Fruit fly (Drosophila melanogaster): ENCODE results near the gene Ddx56.

Ddx56 gene

DNA sequence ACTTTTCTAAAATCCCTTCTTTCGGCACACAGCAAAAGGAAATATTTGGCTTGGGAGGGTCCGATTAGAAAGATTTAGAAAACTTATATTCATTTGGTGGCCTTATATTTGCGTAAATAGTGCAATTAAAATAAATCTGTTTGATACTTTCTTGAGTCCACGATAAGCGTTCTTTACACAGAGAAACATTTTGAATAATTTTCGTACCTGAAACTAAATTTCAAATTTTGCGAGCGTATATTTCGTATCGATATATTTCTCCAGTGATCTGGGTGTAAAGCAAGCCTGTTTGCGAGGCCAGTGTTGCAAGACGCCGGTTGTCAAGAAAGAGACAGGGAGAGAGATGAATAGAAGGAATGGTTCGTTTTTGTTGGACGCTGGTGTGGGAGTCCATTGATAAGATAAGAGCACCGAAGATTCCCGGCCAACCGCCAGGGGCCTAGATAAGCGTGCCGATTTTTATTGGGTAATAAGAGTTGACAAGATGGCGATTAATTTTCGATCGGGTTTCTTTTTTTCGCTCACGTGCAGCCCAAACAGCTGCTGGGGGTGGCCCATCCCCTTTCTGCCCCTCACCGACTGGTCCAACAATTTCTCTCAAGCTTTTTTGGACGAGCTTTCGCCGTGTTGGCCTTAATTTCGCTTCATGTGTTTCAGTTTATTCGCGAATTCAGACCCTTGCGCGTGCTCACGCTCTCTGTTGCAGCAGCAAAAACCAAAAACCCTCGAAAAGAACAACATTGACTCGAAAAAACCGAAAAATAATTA is 13.9 kb downstream of the Ddx56 start, which contains the start of gene slgA (continued):
- TF ChIP-seq CG8290 (GFP tag; optimal IDR thresholded peaks at IDR 0.05) (peak; percentile 61), CG8290 (tag; optimal IDR thresholded peaks at IDR 0.05) (peak; percentile 18 to 83), Ets97D (GFP tag; optimal IDR thresholded peaks at IDR 0.05) (peak; percentile 84), dm (GFP tag; optimal IDR thresholded peaks at IDR 0.05) (peak; percentile 52), CG3726 (GFP tag; IDR thresholded peaks at IDR 0.05) (no peak), CG11504 (tag; optimal IDR thresholded peaks at IDR 0.05) (peak; percentile 13), CG6683 (GFP tag; optimal IDR thresholded peaks at IDR 0.05) (no peak), Opbp (GFP tag; IDR thresholded peaks at IDR 0.05; ENCODE audit: partially characterized antibody) (peak; percentile 71), corto (GFP tag; optimal IDR thresholded peaks at IDR 0.05) (no peak), amos (GFP tag; IDR thresholded peaks at IDR 0.05; ENCODE audit: partially characterized antibody) (peak; percentile 71), fd64A (GFP tag; optimal IDR thresholded peaks at IDR 0.05) (no peak), Eip74EF (GFP tag; optimal IDR thresholded peaks at IDR 0.05) (no peak), CG6254 (GFP tag; optimal IDR thresholded peaks at IDR 0.05) (no peak), Xrp1 (GFP tag; IDR thresholded peaks at IDR 0.05) (no peak), Hr51 (GFP tag; optimal IDR thresholded peaks at IDR 0.05) (peak in 1 of 2 experiments; percentile 64), CG32532 (GFP tag; IDR thresholded peaks at IDR 0.05) (peak; percentile 22; the same call in 1 of the 2 replicates), gsb (GFP tag; IDR thresholded peaks at IDR 0.05) (peak; percentile 26; the same call in 1 of the 2 replicates), CG8944 (GFP tag; optimal IDR thresholded peaks at IDR 0.05) (peak; percentile 34), Ets65A (GFP tag) (peak; percentile 85), CG14860 (GFP tag; IDR thresholded peaks at IDR 0.05; ENCODE audit: partially characterized antibody) (peak; percentile 50; the same call in 1 of the 3 replicates), CG4328 (GFP tag; optimal IDR thresholded peaks at IDR 0.05) (no peak), knrl (GFP tag; IDR thresholded peaks at IDR 0.05; ENCODE audit: partially characterized antibody) (peak; percentile 70; the same call in 2 of the 3 replicates), Side (GFP tag; optimal IDR thresholded peaks at IDR 0.05) (peak; percentile 8), CG2129 (GFP tag; IDR thresholded peaks at IDR 0.05; ENCODE audit: partially characterized antibody) (peak; percentile 33; the same call in 1 of the 2 replicates), CG13624 (GFP tag; optimal IDR thresholded peaks at IDR 0.05) (peak; percentile 59), CrebB (tag; optimal IDR thresholded peaks at IDR 0.05) (no peak), chn (GFP tag; optimal IDR thresholded peaks at IDR 0.05) (peak; percentile 18), Dp (GFP tag; optimal IDR thresholded peaks at IDR 0.05) (peak; percentile 80), CG15269 (tag; optimal IDR thresholded peaks at IDR 0.05) (no peak), ato (GFP tag; IDR thresholded peaks at IDR 0.05; ENCODE audit: partially characterized antibody) (peak; percentile 31; the same call in 1 of the 2 replicates), pfk (GFP tag; optimal IDR thresholded peaks at IDR 0.05) (peak; percentile 14), CG17385 (GFP tag; optimal IDR thresholded peaks at IDR 0.05) (peak; percentile 2), Antp (GFP tag; optimal IDR thresholded peaks at IDR 0.05) (peak; percentile 74), HLH3B (GFP tag; IDR thresholded peaks at IDR 0.05) (0 out of 2 replicates have a peak, but pooled peaks have one; percentile 21), B-H1 (GFP tag; IDR thresholded peaks at IDR 0.05) (no peak), crp (GFP tag; optimal IDR thresholded peaks at IDR 0.05) (peak in 1 of 2 experiments; percentile 69), Rfx (GFP tag; IDR thresholded peaks at IDR 0.05) (peak; percentile 64), al (GFP tag; IDR thresholded peaks at IDR 0.05) (peak; percentile 25; the same call in 1 of the 2 replicates), CG5245 (GFP tag; optimal IDR thresholded peaks at IDR 0.05) (no peak), onecut (GFP tag; IDR thresholded peaks at IDR 0.05) (peak; percentile 20; the same call in 1 of the 2 replicates), phol (tag; optimal IDR thresholded peaks at IDR 0.05) (peak; percentile 23), B-H2 (GFP tag; optimal IDR thresholded peaks at IDR 0.05) (peak; percentile 53), shn (GFP tag; optimal IDR thresholded peaks at IDR 0.05) (peak; percentile 25), sd (tag; optimal IDR thresholded peaks at IDR 0.05) (peak; percentile 5), pb (GFP tag; optimal IDR thresholded peaks at IDR 0.05) (peak; percentile 15), Camta (GFP tag; optimal IDR thresholded peaks at IDR 0.05) (peak; percentile 24), CG16815 (GFP tag; optimal IDR thresholded peaks at IDR 0.05) (peak; percentile 1), Dad (GFP tag; optimal IDR thresholded peaks at IDR 0.05) (no peak)
